Worm (Caenorhabditis elegans) whole organism, midembryonic: ENCODE data around the gene F10D2.16.

Experiments used
- cog-1 ChIP-seq: sonication (generic microtip); optimal IDR thresholded peaks from 2 replicates; lab custom pipeline; 2016; ENCODE audit warnings: missing genetic modification characterization, missing compliant biosample characterization
- flt-1 ChIP-seq: fragments of 200-800 bp; sonication (Bioruptor generic); IDR thresholded peaks from 2 replicates; pipeline ENCODE4 v1.3.6; 2022; ENCODE audit warnings: missing genetic modification characterization, missing compliant biosample characterization
- med-1 ChIP-seq: sonication (generic microtip); optimal IDR thresholded peaks from 2 replicates; lab custom pipeline; 2017; ENCODE audit warnings: missing genetic modification characterization, mild to moderate bottlenecking, missing compliant biosample characterization, antibody characterized with exemption, missing genetic modification reagents; ENCODE audit not compliant: insufficient read depth
- ref-1 ChIP-seq: fragments of 200-800 bp; sonication (Bioruptor generic); conservative IDR thresholded peaks from 2 replicates; pipeline ENCODE4 v1.3.6; 2022; ENCODE audit warnings: missing genetic modification reagents, missing genetic modification characterization, missing compliant biosample characterization
- ztf-23 ChIP-seq: fragments of 200-800 bp; sonication (Bioruptor generic); IDR thresholded peaks from 2 replicates; pipeline ENCODE4 v1.3.6; 2022; ENCODE audit warnings: missing genetic modification reagents, missing genetic modification characterization, missing compliant biosample characterization

DNA sequence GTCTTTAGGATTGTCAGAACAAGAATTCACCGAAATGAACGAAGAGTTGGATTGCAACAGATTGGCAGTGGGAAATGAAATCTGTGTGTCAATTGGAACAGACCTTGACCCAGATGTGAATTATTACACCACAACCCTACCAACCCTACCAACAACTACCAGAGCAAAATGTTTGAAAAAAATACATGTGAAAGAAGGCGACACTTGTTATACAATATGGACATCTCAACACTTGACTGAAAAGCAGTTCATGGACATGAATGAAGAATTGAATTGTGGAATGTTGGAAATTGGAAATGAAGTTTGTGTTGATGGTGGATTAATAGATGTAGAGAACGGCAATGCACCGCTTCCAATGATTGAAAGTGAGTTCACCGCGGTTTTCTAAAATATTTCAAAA lies 10.1 kb upstream of the F10D2.16 start:
- TF ChIP-seq cog-1 (tag; lab: Kevin White, UChicago): no peak
- no peak for TF ChIP-seq flt-1
- no peak for TF ChIP-seq ref-1 (GFP tag; lab: Robert Waterston, UW)
- TF ChIP-seq ztf-23 (GFP tag; lab: Robert Waterston, UW): no peak
- TF ChIP-seq med-1: no peak
